Fruit fly (Drosophila melanogaster) whole organism, adult: ENCODE measurements around the gene CG14431.

Source experiments
- CG11617 ChIP-seq: fragments of 200-800 bp; sonication (Bioruptor generic); optimal IDR thresholded peaks from 2 replicates; lab custom pipeline; 2017; ENCODE audit warnings: mild to moderate bottlenecking, missing biosample characterization, missing genetic modification reagents, missing genetic modification characterization
- CG12768 ChIP-seq: fragments of 200-800 bp; sonication (Bioruptor generic); optimal IDR thresholded peaks from 2 replicates; lab custom pipeline; 2017; ENCODE audit warnings: missing biosample characterization, missing genetic modification characterization, mild to moderate bottlenecking, moderate library complexity, missing genetic modification reagents
- CG33017 ChIP-seq: fragments of 200-800 bp; sonication (Bioruptor generic); optimal IDR thresholded peaks from 2 replicates; lab custom pipeline; 2018; ENCODE audit warnings: missing biosample characterization, mild to moderate bottlenecking, missing genetic modification characterization, moderate library complexity
- CG5204 ChIP-seq: fragments of 200-800 bp; sonication (Bioruptor generic); optimal IDR thresholded peaks from 2 replicates; lab custom pipeline; 2016; ENCODE audit warnings: missing biosample characterization, missing genetic modification characterization
- CG7101 ChIP-seq: fragments of 200-800 bp; sonication (Bioruptor generic); optimal IDR thresholded peaks from 2 replicates; lab custom pipeline; 2018; ENCODE audit warnings: missing biosample characterization, mild to moderate bottlenecking, missing genetic modification characterization, moderate library complexity
- Clk ChIP-seq: fragments of 200-800 bp; sonication (Bioruptor generic); optimal IDR thresholded peaks from 2 replicates; lab custom pipeline; 2017; ENCODE audit warnings: missing biosample characterization, missing genetic modification characterization
- Crg-1 ChIP-seq: fragments of 200-800 bp; sonication (Bioruptor generic); optimal IDR thresholded peaks from 2 replicates; lab custom pipeline; 2016; ENCODE audit warnings: missing biosample characterization, missing genetic modification characterization
- Hr96 ChIP-seq: fragments of 200-800 bp; sonication (Bioruptor generic); optimal IDR thresholded peaks from 2 replicates; lab custom pipeline; 2016; ENCODE audit warnings: missing biosample characterization, missing genetic modification characterization
- Mnt ChIP-seq: fragments of 200-800 bp; sonication (Bioruptor generic); optimal IDR thresholded peaks from 2 replicates; lab custom pipeline; 2016; ENCODE audit warnings: missing biosample characterization, mild to moderate bottlenecking, missing genetic modification characterization
- cnc ChIP-seq, 2 experiments: fragments of >200 bp; optimal IDR thresholded peaks; 2 replicates each; lab custom pipeline; 2017
- kay ChIP-seq: fragments of 200-800 bp; sonication (Bioruptor generic); peaks from one replicate; lab custom pipeline; 2016; ENCODE audit warnings: missing biosample characterization, missing genetic modification characterization, borderline replicate concordance
- ovo ChIP-seq: fragments of 200-800 bp; sonication (Bioruptor generic); optimal IDR thresholded peaks from 2 replicates; lab custom pipeline; 2016; ENCODE audit warnings: missing biosample characterization, missing genetic modification characterization
- pad ChIP-seq: fragments of 200-800 bp; sonication (Bioruptor generic); optimal IDR thresholded peaks from 3 replicates; lab custom pipeline; 2017; ENCODE audit warnings: missing biosample characterization, missing genetic modification characterization, mild to moderate bottlenecking, moderate library complexity, missing genetic modification reagents

- TF ChIP-seq CG12768 (GFP tag; lab: Kevin White, UChicago), result no peak
- no peak for TF ChIP-seq Clk (GFP tag; lab: Kevin White, UChicago)
- TF ChIP-seq CG11617, result no peak
- no peak for TF ChIP-seq CG5204
- TF ChIP-seq kay (GFP tag; lab: Kevin White, UChicago), result peak; percentile 86
- TF ChIP-seq Hr96 (GFP tag; lab: Kevin White, UChicago), result no peak
- TF ChIP-seq CG33017 (tag; lab: Kevin White, UChicago), result no peak
- no peak for TF ChIP-seq pad
- TF ChIP-seq ovo, result no peak
- TF ChIP-seq cnc (optimal IDR thresholded peaks at IDR 0.05; lab: Kevin White, UChicago), result no peak
- TF ChIP-seq Crg-1 (GFP tag; lab: Kevin White, UChicago), result no peak
- TF ChIP-seq CG7101 (tag; lab: Kevin White, UChicago), result no peak
- peak; percentile 37 for TF ChIP-seq Mnt
These were observed 45.4 kb upstream of the CG14431 start for dm6 chrX:6862521-6863288.
